Fruit fly (Drosophila melanogaster) whole organism, wandering third instar larva: ENCODE results near the gene Stat92E.

Experiments
- GATAd ChIP-seq: sonication (Bioruptor generic); optimal IDR thresholded peaks from 2 replicates; lab custom pipeline; 2016; ENCODE audit warnings: missing biosample characterization, missing genetic modification characterization
- Rel ChIP-seq, 2 experiments: fragments of 200-800 bp; sonication (Bioruptor generic) in 1 of 2; optimal IDR thresholded peaks; 2 replicates in 1 of 2; 3 replicates in 1 of 2; lab custom pipeline; 2016 to 2019; ENCODE audit warnings: mild to moderate bottlenecking in 2 of 2, missing biosample characterization in 2 of 2, missing genetic modification characterization in 2 of 2, moderate library complexity in 1 of 2
- fru ChIP-seq: fragments of 200-800 bp; sonication (Bioruptor generic); optimal IDR thresholded peaks from 3 replicates; lab custom pipeline; 2016; ENCODE audit warnings: missing biosample characterization, mild to moderate bottlenecking, missing genetic modification characterization

- TF ChIP-seq fru (GFP tag; lab: Kevin White, UChicago) = no peak
- TF ChIP-seq Rel (GFP tag; optimal IDR thresholded peaks at IDR 0.05; lab: Kevin White, UChicago) = no peak
- TF ChIP-seq Rel (tag; optimal IDR thresholded peaks at IDR 0.05; lab: Kevin White, UChicago) = no peak
- TF ChIP-seq GATAd (GFP tag; lab: Kevin White, UChicago) = no peak
Observed at dm6 chr3R:20509377-20509776, 42.7 kb downstream of the Stat92E start.
